Fruit fly (Drosophila melanogaster) whole organism, embryonic: Measurements from ENCODE around the gene ck.

Experiments used
- ATbp ChIP-seq: fragments of 200-800 bp; sonication (Bioruptor generic); optimal IDR thresholded peaks from 2 replicates; lab custom pipeline; 2017; ENCODE audit warnings: missing biosample characterization, mild to moderate bottlenecking, missing genetic modification characterization, missing genetic modification reagents
- Atf6 ChIP-seq: fragments of 200-800 bp; sonication (Bioruptor generic); IDR thresholded peaks from 2 replicates; pipeline ENCODE4 v1.3.6; 2022; ENCODE audit warnings: missing biosample characterization, missing genetic modification characterization
- BEAF-32 ChIP-seq: fragments of 200-800 bp; sonication (Bioruptor generic); optimal IDR thresholded peaks from 3 replicates; lab custom pipeline; 2017; ENCODE audit warnings: missing biosample characterization, missing genetic modification characterization, mild to moderate bottlenecking, moderate library complexity, missing genetic modification reagents
- CG1024 ChIP-seq: fragments of 200-800 bp; sonication (Bioruptor generic); IDR thresholded peaks from 2 replicates; pipeline ENCODE4 v1.3.6; 2022; ENCODE audit warnings: missing biosample characterization, missing genetic modification characterization
- CG10543 ChIP-seq: fragments of 200-800 bp; sonication (Bioruptor generic); optimal IDR thresholded peaks from 3 replicates; lab custom pipeline; 2017; ENCODE audit warnings: missing biosample characterization, mild to moderate bottlenecking, missing genetic modification characterization, moderate library complexity
- CG1233 ChIP-seq: fragments of 200-800 bp; sonication (Bioruptor generic); optimal IDR thresholded peaks from 4 replicates; lab custom pipeline; 2018; ENCODE audit warnings: missing biosample characterization, mild to moderate bottlenecking, missing genetic modification characterization
- CG12769 ChIP-seq: fragments of 200-800 bp; sonication (Bioruptor generic); optimal IDR thresholded peaks from 2 replicates; lab custom pipeline; 2019; ENCODE audit warnings: missing biosample characterization, mild to moderate bottlenecking, missing genetic modification characterization, moderate library complexity
- CG13287 ChIP-seq: fragments of 200-800 bp; sonication (Bioruptor generic); IDR thresholded peaks from 2 replicates; pipeline ENCODE4 v1.3.6; 2022; ENCODE audit warnings: missing biosample characterization, missing genetic modification characterization; ENCODE audit not compliant: partially characterized antibody
- CG13424 ChIP-seq: fragments of 200-800 bp; sonication (Bioruptor generic); optimal IDR thresholded peaks from 2 replicates; lab custom pipeline; 2019; ENCODE audit warnings: missing biosample characterization, mild to moderate bottlenecking, missing genetic modification characterization, moderate library complexity
- CG13624 ChIP-seq: fragments of 200-800 bp; sonication (Bioruptor generic); optimal IDR thresholded peaks from 2 replicates; lab custom pipeline; 2016; ENCODE audit warnings: missing biosample characterization, missing genetic modification characterization
- CG15479 ChIP-seq: fragments of 200-800 bp; sonication (Bioruptor generic); optimal IDR thresholded peaks from 3 replicates; lab custom pipeline; 2019; ENCODE audit warnings: missing biosample characterization, mild to moderate bottlenecking, missing genetic modification characterization, moderate library complexity
- CG15696 ChIP-seq: fragments of 200-800 bp; sonication (Bioruptor generic); optimal IDR thresholded peaks from 2 replicates; lab custom pipeline; 2019; ENCODE audit warnings: missing biosample characterization, mild to moderate bottlenecking, missing genetic modification characterization, moderate library complexity
- CG16813 ChIP-seq: fragments of 200-800 bp; sonication (Bioruptor generic); IDR thresholded peaks from 3 replicates; pipeline ENCODE4 v1.3.6; 2022; ENCODE audit warnings: missing biosample characterization, missing genetic modification characterization; ENCODE audit not compliant: partially characterized antibody
- CG17361 ChIP-seq: fragments of 200-800 bp; sonication (Bioruptor generic); IDR thresholded peaks from 3 replicates; pipeline ENCODE4 v1.3.6; 2022; ENCODE audit warnings: missing biosample characterization, missing genetic modification characterization
- CG17612 ChIP-seq: fragments of 200-800 bp; sonication (Bioruptor generic); IDR thresholded peaks from 2 replicates; pipeline ENCODE4 v1.3.6; 2022; ENCODE audit warnings: missing biosample characterization, missing genetic modification characterization
- CG2202 ChIP-seq: fragments of 200-800 bp; sonication (Bioruptor generic); optimal IDR thresholded peaks from 2 replicates; lab custom pipeline; 2018; ENCODE audit warnings: missing biosample characterization, mild to moderate bottlenecking, missing genetic modification characterization
- CG2678 ChIP-seq: fragments of 200-800 bp; sonication (Bioruptor generic); optimal IDR thresholded peaks from 3 replicates; lab custom pipeline; 2019; ENCODE audit warnings: missing biosample characterization, mild to moderate bottlenecking, missing genetic modification characterization, moderate library complexity
- CG2889 ChIP-seq: fragments of 200-800 bp; sonication (Bioruptor generic); IDR thresholded peaks from 3 replicates; pipeline ENCODE4 v1.3.6; 2022; ENCODE audit warnings: missing biosample characterization, missing genetic modification characterization
- CG30403 ChIP-seq: fragments of 200-800 bp; sonication (Bioruptor generic); optimal IDR thresholded peaks from 3 replicates; lab custom pipeline; 2016; ENCODE audit warnings: missing biosample characterization, missing genetic modification characterization
- CG32532 ChIP-seq: fragments of 200-800 bp; sonication (Bioruptor generic); IDR thresholded peaks from 2 replicates; pipeline ENCODE4 v1.3.6; 2022; ENCODE audit warnings: missing biosample characterization, missing genetic modification characterization
- CG4820 ChIP-seq: fragments of 200-800 bp; sonication (Bioruptor generic); optimal IDR thresholded peaks from 3 replicates; lab custom pipeline; 2016; ENCODE audit warnings: missing biosample characterization, missing genetic modification characterization
- CG8290 ChIP-seq, 3 experiments: fragments of 200-800 bp; sonication (Bioruptor generic); optimal IDR thresholded peaks; 2 replicates each; lab custom pipeline; 2016 to 2019; ENCODE audit warnings: missing biosample characterization in 3 of 3, missing genetic modification characterization in 3 of 3, mild to moderate bottlenecking in 2 of 3, moderate library complexity in 1 of 3
- CG8478 ChIP-seq: fragments of >200 bp; optimal IDR thresholded peaks from 2 replicates; lab custom pipeline; 2018
- CHES-1-like ChIP-seq: fragments of 200-800 bp; sonication (Bioruptor generic); optimal IDR thresholded peaks from 2 replicates; lab custom pipeline; 2016; ENCODE audit warnings: missing biosample characterization, missing genetic modification characterization
- HLH3B ChIP-seq: fragments of 200-800 bp; sonication (Bioruptor generic); IDR thresholded peaks from 2 replicates; pipeline ENCODE4 v1.3.6; 2022; ENCODE audit warnings: missing biosample characterization, missing genetic modification characterization
- HLH54F ChIP-seq: fragments of 200-800 bp; sonication (Bioruptor generic); optimal IDR thresholded peaks from 3 replicates; lab custom pipeline; 2016; ENCODE audit warnings: missing biosample characterization, missing genetic modification characterization
- Meics ChIP-seq: fragments of 200-800 bp; sonication (Bioruptor generic); optimal IDR thresholded peaks from 2 replicates; lab custom pipeline; 2017; ENCODE audit warnings: missing biosample characterization, mild to moderate bottlenecking, missing genetic modification characterization
- Side ChIP-seq: fragments of 200-800 bp; sonication (Bioruptor generic); optimal IDR thresholded peaks from 2 replicates; lab custom pipeline; 2016; ENCODE audit warnings: missing biosample characterization, missing genetic modification characterization
- Spps ChIP-seq: fragments of 200-800 bp; sonication (Bioruptor generic); optimal IDR thresholded peaks from 2 replicates; lab custom pipeline; 2018; ENCODE audit warnings: missing biosample characterization, mild to moderate bottlenecking, missing genetic modification characterization
- ase ChIP-seq: fragments of 200-800 bp; sonication (Bioruptor generic); IDR thresholded peaks from 3 replicates; pipeline ENCODE4 v1.3.6; 2022; ENCODE audit warnings: missing biosample characterization, missing genetic modification characterization
- caup ChIP-seq: fragments of 200-800 bp; sonication (Bioruptor generic); optimal IDR thresholded peaks from 3 replicates; lab custom pipeline; 2017; ENCODE audit warnings: missing biosample characterization, mild to moderate bottlenecking, missing genetic modification characterization, moderate library complexity; ENCODE audit not compliant: severe bottlenecking
- chinmo ChIP-seq: fragments of 200-800 bp; sonication (Bioruptor generic); IDR thresholded peaks from 4 replicates; pipeline ENCODE4 v1.3.6; 2022; ENCODE audit warnings: missing biosample characterization, missing genetic modification characterization; ENCODE audit not compliant: partially characterized antibody
- dmrt11E ChIP-seq: fragments of 200-800 bp; sonication (Bioruptor generic); optimal IDR thresholded peaks from 3 replicates; lab custom pipeline; 2018; ENCODE audit warnings: missing biosample characterization, mild to moderate bottlenecking, missing genetic modification characterization, moderate library complexity
- dysf ChIP-seq: fragments of 200-800 bp; sonication (Bioruptor generic); IDR thresholded peaks from 3 replicates; pipeline ENCODE4 v1.3.6; 2022; ENCODE audit warnings: missing biosample characterization, missing genetic modification characterization
- fd102C ChIP-seq: fragments of 200-800 bp; sonication (Bioruptor generic); optimal IDR thresholded peaks from 2 replicates; lab custom pipeline; 2018; ENCODE audit warnings: missing biosample characterization, mild to moderate bottlenecking, missing genetic modification characterization, moderate library complexity
- inv ChIP-seq: fragments of 200-800 bp; sonication (Bioruptor generic); IDR thresholded peaks from 2 replicates; pipeline ENCODE4 v1.3.6; 2022; ENCODE audit warnings: missing biosample characterization, missing genetic modification characterization; ENCODE audit not compliant: partially characterized antibody
- jing ChIP-seq: fragments of 200-800 bp; sonication (Bioruptor generic); optimal IDR thresholded peaks from 2 replicates; lab custom pipeline; 2018; ENCODE audit warnings: missing biosample characterization, mild to moderate bottlenecking, missing genetic modification characterization
- lmd ChIP-seq: fragments of 200-800 bp; sonication (Bioruptor generic); IDR thresholded peaks from 2 replicates; pipeline ENCODE4 v1.3.6; 2022; ENCODE audit warnings: missing biosample characterization, missing genetic modification characterization
- lola ChIP-seq, 3 experiments: fragments of >200 bp in 2 of 3; fragments of 200-800 bp in 1 of 3; sonication (Bioruptor generic) in 1 of 3; optimal IDR thresholded peaks; 2 replicates each; lab custom pipeline; 2017 to 2019; ENCODE audit warnings: missing biosample characterization in 3 of 3, missing genetic modification characterization in 3 of 3, mild to moderate bottlenecking in 1 of 3, moderate library complexity in 1 of 3
- nerfin-1 ChIP-seq: fragments of 200-800 bp; sonication (Bioruptor generic); optimal IDR thresholded peaks from 3 replicates; lab custom pipeline; 2019; ENCODE audit warnings: missing biosample characterization, mild to moderate bottlenecking, missing genetic modification characterization, moderate library complexity
- nerfin-2 ChIP-seq: fragments of 200-800 bp; sonication (Bioruptor generic); IDR thresholded peaks from 2 replicates; pipeline ENCODE4 v1.3.6; 2022; ENCODE audit warnings: missing biosample characterization, missing genetic modification characterization; ENCODE audit not compliant: partially characterized antibody
- phol ChIP-seq: fragments of 200-800 bp; sonication (Bioruptor generic); optimal IDR thresholded peaks from 3 replicates; lab custom pipeline; 2018; ENCODE audit warnings: missing biosample characterization, mild to moderate bottlenecking, missing genetic modification characterization, moderate library complexity
- ro ChIP-seq: fragments of 200-800 bp; sonication (Bioruptor generic); IDR thresholded peaks from 2 replicates; pipeline ENCODE4 v1.3.6; 2022; ENCODE audit warnings: missing biosample characterization, missing genetic modification characterization
- sd ChIP-seq: fragments of 200-800 bp; sonication (Bioruptor generic); optimal IDR thresholded peaks from 3 replicates; lab custom pipeline; 2018; ENCODE audit warnings: missing biosample characterization, mild to moderate bottlenecking, missing genetic modification characterization, moderate library complexity
- slbo ChIP-seq: fragments of 200-800 bp; sonication (Bioruptor generic); IDR thresholded peaks from 2 replicates; pipeline ENCODE4 v1.3.6; 2022; ENCODE audit warnings: missing biosample characterization, missing genetic modification characterization
- stwl ChIP-seq: fragments of 200-800 bp; sonication (Bioruptor generic); optimal IDR thresholded peaks from 3 replicates; lab custom pipeline; 2018; ENCODE audit warnings: missing biosample characterization, mild to moderate bottlenecking, missing genetic modification characterization, moderate library complexity
- trem ChIP-seq: fragments of 200-800 bp; optimal IDR thresholded peaks from 3 replicates; lab custom pipeline; 2019; ENCODE audit warnings: missing biosample characterization, mild to moderate bottlenecking, missing genetic modification characterization, moderate library complexity
- unpg ChIP-seq: fragments of 200-800 bp; sonication (Bioruptor generic); optimal IDR thresholded peaks from 3 replicates; lab custom pipeline; 2018; ENCODE audit warnings: missing biosample characterization, mild to moderate bottlenecking, missing genetic modification characterization, moderate library complexity
- z ChIP-seq: fragments of 200-800 bp; sonication (Bioruptor generic); IDR thresholded peaks from 3 replicates; pipeline ENCODE4 v1.3.6; 2022; ENCODE audit warnings: missing biosample characterization, missing genetic modification characterization

The ck gene

dm6 chr2L:15061368-15061767 is 3.7 kb upstream of the ck start, which contains the start of the genes solo and vas (continued):
- TF ChIP-seq CG2678 (tag; lab: Kevin White, UChicago) = peak; percentile 67
- peak; percentile 20 for TF ChIP-seq CG1233
- TF ChIP-seq lmd (GFP tag; lab: Robert Waterston, UW) = peak; percentile 51; the same call in 1 of the 2 replicates
- TF ChIP-seq Spps (tag; lab: Kevin White, UChicago) = no peak
- TF ChIP-seq caup (GFP tag; lab: Kevin White, UChicago) = peak; percentile 31
- no peak for TF ChIP-seq jing (GFP tag; lab: Kevin White, UChicago)
- TF ChIP-seq ATbp (GFP tag; lab: Kevin White, UChicago) = no peak
- peak; percentile 67; the same call in 1 of the 2 replicates for TF ChIP-seq CG32532 (GFP tag; lab: Robert Waterston, UW)
- peak; percentile 89 for TF ChIP-seq CG1024
- peak; percentile 88 for TF ChIP-seq stwl (tag; lab: Kevin White, UChicago)
- no peak for TF ChIP-seq HLH54F
- peak; percentile 63 for TF ChIP-seq CG30403
- 0 out of 3 replicates have a peak, but pooled peaks have one; percentile 29 for TF ChIP-seq CG16813 (GFP tag; lab: Robert Waterston, UW)
- TF ChIP-seq CG2202 (tag; lab: Kevin White, UChicago) = no peak
- TF ChIP-seq CG10543 (GFP tag; lab: Kevin White, UChicago) = peak; percentile 32
- peak; percentile 12 for TF ChIP-seq CHES-1-like (GFP tag; lab: Kevin White, UChicago)
- peak; percentile 16; the same call in 1 of the 2 replicates for TF ChIP-seq CG13287 (GFP tag; lab: Robert Waterston, UW)
- TF ChIP-seq CG8290 (GFP tag; optimal IDR thresholded peaks at IDR 0.05; lab: Kevin White, UChicago) = peak; percentile 75
- TF ChIP-seq CG8290 (tag; optimal IDR thresholded peaks at IDR 0.05; lab: Kevin White, UChicago) = peak; percentile 29 to 84
- peak; percentile 61 for TF ChIP-seq BEAF-32 (GFP tag; lab: Kevin White, UChicago)
- TF ChIP-seq unpg (GFP tag; lab: Kevin White, UChicago) = peak; percentile 64
- no peak for TF ChIP-seq Side
- peak; percentile 67 for TF ChIP-seq slbo (GFP tag; lab: Robert Waterston, UW)
- TF ChIP-seq dmrt11E (tag; lab: Kevin White, UChicago) = peak; percentile 60
- no peak for TF ChIP-seq CG13624 (GFP tag; lab: Kevin White, UChicago)
- peak; percentile 49 for TF ChIP-seq CG17361 (GFP tag; lab: Robert Waterston, UW)
- peak; percentile 73 for TF ChIP-seq phol (tag; lab: Kevin White, UChicago)
- TF ChIP-seq trem = peak; percentile 56
- peak; percentile 47; the same call in 2 of the 3 replicates for TF ChIP-seq dysf (GFP tag; lab: Robert Waterston, UW)
- peak; percentile 38 for TF ChIP-seq Meics (GFP tag; lab: Kevin White, UChicago)
- no peak for TF ChIP-seq ro
- peak; percentile 57 for TF ChIP-seq nerfin-1
- TF ChIP-seq fd102C (GFP tag; lab: Kevin White, UChicago) = no peak
- peak; percentile 37 for TF ChIP-seq sd (tag; lab: Kevin White, UChicago)
- peak; percentile 45 for TF ChIP-seq CG15696 (tag; lab: Kevin White, UChicago)
- no peak for TF ChIP-seq nerfin-2 (GFP tag; lab: Robert Waterston, UW)
- TF ChIP-seq lola (GFP tag; optimal IDR thresholded peaks at IDR 0.05; lab: Kevin White, UChicago) = peak in 2 of 3 experiments; percentile 58 to 90
- TF ChIP-seq CG13424 = peak; percentile 66
- no peak for TF ChIP-seq CG2889 (GFP tag; lab: Robert Waterston, UW)
- TF ChIP-seq ase (GFP tag; lab: Robert Waterston, UW) = no peak
- TF ChIP-seq CG15479 (GFP tag; lab: Kevin White, UChicago) = peak; percentile 49
- peak; percentile 41; the same call in 1 of the 2 replicates for TF ChIP-seq HLH3B (GFP tag; lab: Robert Waterston, UW)
- no peak for TF ChIP-seq Atf6 (GFP tag; lab: Robert Waterston, UW)
- no peak for TF ChIP-seq inv (GFP tag; lab: Robert Waterston, UW)
- TF ChIP-seq CG17612 = no peak
- peak; percentile 51 for TF ChIP-seq CG12769 (tag; lab: Kevin White, UChicago)
- TF ChIP-seq CG8478 = no peak
- TF ChIP-seq chinmo (GFP tag; lab: Robert Waterston, UW) = 0 out of 4 replicates have a peak, but pooled peaks have one; percentile 9
- TF ChIP-seq CG4820 = peak; percentile 12
- TF ChIP-seq z = no peak
